Worm (Caenorhabditis elegans): ENCODE measurements around the gene mup-2.
A peak's percentile ranks its signal among the peaks of the same experiment; 100 is the strongest.

The mup-2 gene

ce11 chrX:6378363-6378762 lies 31.7 kb downstream of the mup-2 start:
- TF ChIP-seq pes-1 (GFP tag; IDR thresholded peaks at IDR 0.05) (no peak; the same call in 1 of the 2 replicates), hnd-1 (tag; optimal IDR thresholded peaks at IDR 0.05) (no peak), aly-1 (tag; optimal IDR thresholded peaks at IDR 0.05) (peak; percentile 62), B0310.2 (tag; optimal IDR thresholded peaks at IDR 0.05) (no peak), hmg-4 (GFP tag; optimal IDR thresholded peaks at IDR 0.05) (peak; percentile 72), scrt-1 (GFP tag; IDR thresholded peaks at IDR 0.05) (no peak), sea-1 (GFP tag; conservative IDR thresholded peaks at IDR 0.05) (peak; percentile 72; the same call in 1 of the 2 replicates), F13C5.2 (tag; optimal IDR thresholded peaks at IDR 0.05) (peak; percentile 56), ama-1 (optimal IDR thresholded peaks at IDR 0.05) (no peak), tbx-37 (GFP tag; conservative IDR thresholded peaks at IDR 0.05) (no peak)

- no peak for TF ChIP-seq pes-1 (GFP tag; IDR thresholded peaks at IDR 0.05)
- no peak for TF ChIP-seq tbx-11 (GFP tag; IDR thresholded peaks at IDR 0.05)
- TF ChIP-seq sea-1 (GFP tag; conservative IDR thresholded peaks at IDR 0.05): no peak
- no peak for TF ChIP-seq ceh-36 (tag; optimal IDR thresholded peaks at IDR 0.05)
- no peak for TF ChIP-seq hmg-4 (GFP tag; optimal IDR thresholded peaks at IDR 0.05)
- no peak for TF ChIP-seq ets-7 (tag; optimal IDR thresholded peaks at IDR 0.05)
- TF ChIP-seq ama-1 (optimal IDR thresholded peaks at IDR 0.05): no peak
- no peak for TF ChIP-seq hnd-1 (tag; optimal IDR thresholded peaks at IDR 0.05)
- TF ChIP-seq aly-1 (tag; optimal IDR thresholded peaks at IDR 0.05): no peak
- no peak for TF ChIP-seq scrt-1 (GFP tag; IDR thresholded peaks at IDR 0.05)
- TF ChIP-seq hmbx-1 (tag; optimal IDR thresholded peaks at IDR 0.05): no peak
Observed at ce11 chrX:6377634-6378288, 32.3 kb downstream of the mup-2 start, which contains the start of gene lmp-1. Gene lmp-1, minus strand, starts transcription at chrX:6377684.

DNA sequence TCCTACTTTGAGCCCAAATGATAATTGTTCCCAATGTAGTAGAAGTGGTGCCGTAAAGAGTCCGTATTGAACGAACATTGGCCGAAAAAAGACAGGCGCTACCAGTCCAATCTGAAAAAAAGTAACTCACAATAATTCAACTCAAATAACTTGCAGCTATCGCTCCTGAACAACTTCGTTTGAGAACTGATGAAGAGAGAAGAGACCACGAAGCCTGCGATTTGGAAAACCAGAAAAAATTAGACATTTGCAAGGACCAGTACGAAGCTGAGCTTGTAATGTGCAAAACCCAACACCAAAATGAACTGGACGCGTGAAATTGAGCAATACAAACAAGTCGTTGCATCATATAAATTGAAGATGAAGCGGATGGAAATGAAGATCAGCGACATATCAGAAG lies 35.6 kb downstream of the mup-2 start, which contains the start of gene C03B1.1:
C03B1.1 (plus strand) TSS at position 301 of the 400 bp plus-strand sequence.
- TF ChIP-seq pes-1 (GFP tag; IDR thresholded peaks at IDR 0.05) (no peak), ets-7 (tag; optimal IDR thresholded peaks at IDR 0.05) (no peak), hmg-4 (GFP tag; optimal IDR thresholded peaks at IDR 0.05) (no peak), aly-1 (tag; optimal IDR thresholded peaks at IDR 0.05) (no peak), tbx-11 (GFP tag; IDR thresholded peaks at IDR 0.05) (no peak)

- no peak for TF ChIP-seq sea-1 (GFP tag; conservative IDR thresholded peaks at IDR 0.05)
- no peak for TF ChIP-seq tra-4 (tag; optimal IDR thresholded peaks at IDR 0.05)
- no peak for TF ChIP-seq hmbx-1 (tag; optimal IDR thresholded peaks at IDR 0.05)
- TF ChIP-seq tbx-37 (GFP tag; conservative IDR thresholded peaks at IDR 0.05): no peak
- TF ChIP-seq ama-1 (optimal IDR thresholded peaks at IDR 0.05): no peak
- no peak for TF ChIP-seq hnd-1 (tag; optimal IDR thresholded peaks at IDR 0.05)
- no peak for TF ChIP-seq scrt-1 (GFP tag; IDR thresholded peaks at IDR 0.05)
- no peak for TF ChIP-seq F13C5.2 (tag; optimal IDR thresholded peaks at IDR 0.05)
- no peak for TF ChIP-seq ceh-13 (GFP tag; optimal IDR thresholded peaks at IDR 0.05)
- no peak for TF ChIP-seq B0310.2 (tag; optimal IDR thresholded peaks at IDR 0.05)
Observed at ce11 chrX:6373348-6373747, 36.7 kb downstream of the mup-2 start, which contains the start of gene C03B1.17. Gene C03B1.17, plus strand, starts transcription at chrX:6373648.

ce11 chrX:6371192-6372116 lies 38.6 kb downstream of the mup-2 start:
- peak; percentile 28 for TF ChIP-seq tra-4 (tag; optimal IDR thresholded peaks at IDR 0.05)
- peak; percentile 85 for TF ChIP-seq hmg-4 (GFP tag; optimal IDR thresholded peaks at IDR 0.05)
- TF ChIP-seq tbx-11 (GFP tag; IDR thresholded peaks at IDR 0.05): peak; percentile 88
- TF ChIP-seq ama-1 (optimal IDR thresholded peaks at IDR 0.05): no peak
- peak; percentile 79 for TF ChIP-seq sea-1 (GFP tag; conservative IDR thresholded peaks at IDR 0.05)
- peak; percentile 62 for TF ChIP-seq F13C5.2 (tag; optimal IDR thresholded peaks at IDR 0.05)
- TF ChIP-seq B0310.2 (tag; optimal IDR thresholded peaks at IDR 0.05): peak; percentile 58
- peak; percentile 81 for TF ChIP-seq ceh-36 (tag; optimal IDR thresholded peaks at IDR 0.05)
- peak; percentile 82 for TF ChIP-seq flt-1 (GFP tag; IDR thresholded peaks at IDR 0.05)
- peak; percentile 73 for TF ChIP-seq ceh-13 (GFP tag; optimal IDR thresholded peaks at IDR 0.05)
- peak; percentile 64 for TF ChIP-seq hmbx-1 (tag; optimal IDR thresholded peaks at IDR 0.05)
- TF ChIP-seq tbx-37 (GFP tag; conservative IDR thresholded peaks at IDR 0.05): peak; percentile 90
- TF ChIP-seq scrt-1 (GFP tag; IDR thresholded peaks at IDR 0.05): peak; percentile 88
- TF ChIP-seq hnd-1 (tag; optimal IDR thresholded peaks at IDR 0.05): peak; percentile 66
- TF ChIP-seq pes-1 (GFP tag; IDR thresholded peaks at IDR 0.05): peak; percentile 92
- TF ChIP-seq aly-1 (tag; optimal IDR thresholded peaks at IDR 0.05): peak; percentile 33
- no peak for TF ChIP-seq ets-7 (tag; optimal IDR thresholded peaks at IDR 0.05)

- TF ChIP-seq flt-1 (GFP tag; IDR thresholded peaks at IDR 0.05) (no peak), ceh-13 (GFP tag; optimal IDR thresholded peaks at IDR 0.05) (no peak), sea-1 (GFP tag; conservative IDR thresholded peaks at IDR 0.05) (no peak), hnd-1 (tag; optimal IDR thresholded peaks at IDR 0.05) (no peak), hmbx-1 (tag; optimal IDR thresholded peaks at IDR 0.05) (no peak), ets-7 (tag; optimal IDR thresholded peaks at IDR 0.05) (no peak), hmg-4 (GFP tag; optimal IDR thresholded peaks at IDR 0.05) (no peak), scrt-1 (GFP tag; IDR thresholded peaks at IDR 0.05) (no peak), aly-1 (tag; optimal IDR thresholded peaks at IDR 0.05) (no peak), pes-1 (GFP tag; IDR thresholded peaks at IDR 0.05) (no peak), tbx-37 (GFP tag; conservative IDR thresholded peaks at IDR 0.05) (no peak), B0310.2 (tag; optimal IDR thresholded peaks at IDR 0.05) (no peak), tra-4 (tag; optimal IDR thresholded peaks at IDR 0.05) (no peak)
Observed at ce11 chrX:6369717-6370116, 40.3 kb downstream of the mup-2 start, which contains the start of gene C03B1.2. Gene C03B1.2, plus strand, starts transcription at chrX:6370017.

- TF ChIP-seq hnd-1 (tag; optimal IDR thresholded peaks at IDR 0.05): no peak
- no peak for TF ChIP-seq flt-1 (GFP tag; IDR thresholded peaks at IDR 0.05)
- no peak for TF ChIP-seq sea-1 (GFP tag; conservative IDR thresholded peaks at IDR 0.05)
- TF ChIP-seq ets-7 (tag; optimal IDR thresholded peaks at IDR 0.05): no peak
- no peak for TF ChIP-seq F13C5.2 (tag; optimal IDR thresholded peaks at IDR 0.05)
- no peak for TF ChIP-seq hmg-4 (GFP tag; optimal IDR thresholded peaks at IDR 0.05)
- no peak for TF ChIP-seq B0310.2 (tag; optimal IDR thresholded peaks at IDR 0.05)
- TF ChIP-seq tbx-11 (GFP tag; IDR thresholded peaks at IDR 0.05): no peak
- no peak for TF ChIP-seq hmbx-1 (tag; optimal IDR thresholded peaks at IDR 0.05)
- no peak for TF ChIP-seq ceh-13 (GFP tag; optimal IDR thresholded peaks at IDR 0.05)
- TF ChIP-seq pes-1 (GFP tag; IDR thresholded peaks at IDR 0.05): no peak
- no peak for TF ChIP-seq aly-1 (tag; optimal IDR thresholded peaks at IDR 0.05)
- no peak for TF ChIP-seq ama-1 (optimal IDR thresholded peaks at IDR 0.05)
Observed at ce11 chrX:6365715-6366114, 44.3 kb downstream of the mup-2 start, which contains the start of gene C03B1.3. Gene C03B1.3, plus strand, starts transcription at chrX:6366015.
